Worm (Caenorhabditis elegans): ENCODE measurements around the gene Y54G2A.57.

ce11 chrIV:3011647-3012046, 41.9 kb downstream of the Y54G2A.57 start:
- peak; percentile 71 for TF ChIP-seq lin-38 (GFP tag; IDR thresholded peaks at IDR 0.05)
- TF ChIP-seq lin-29 (GFP tag; IDR thresholded peaks at IDR 0.05) = no peak
- TF ChIP-seq ZK337.2 (GFP tag; IDR thresholded peaks at IDR 0.05) = no peak
- no peak for TF ChIP-seq ceh-28 (tag; optimal IDR thresholded peaks at IDR 0.05)
- TF ChIP-seq hlh-30 (tag; optimal IDR thresholded peaks at IDR 0.05; ENCODE audit: insufficient read depth) = no peak
- TF ChIP-seq snpc-4 (tag; optimal IDR thresholded peaks at IDR 0.05) = no peak
- no peak for TF ChIP-seq rbr-2 (tag; optimal IDR thresholded peaks at IDR 0.05)
- TF ChIP-seq aha-1 (tag) = no peak
- no peak for TF ChIP-seq lin-39 (tag; optimal IDR thresholded peaks at IDR 0.05)
- no peak for TF ChIP-seq hif-1 (tag; optimal IDR thresholded peaks at IDR 0.05)
- TF ChIP-seq sdz-12 (GFP tag; optimal IDR thresholded peaks at IDR 0.05) = no peak
- no peak for TF ChIP-seq lin-15B (tag; optimal IDR thresholded peaks at IDR 0.05)
- no peak for TF ChIP-seq unc-130 (GFP tag; optimal IDR thresholded peaks at IDR 0.05)
